Fruit fly (Drosophila melanogaster) whole organism, embryonic: ENCODE data around the gene Orp8.

ENCODE experiments used
- CG10209 ChIP-seq: fragments of 200-800 bp; sonication (Bioruptor generic); optimal IDR thresholded peaks from 3 replicates; lab custom pipeline; 2017; ENCODE audit warnings: missing biosample characterization, mild to moderate bottlenecking, missing genetic modification characterization, missing genetic modification reagents
- CG10654 ChIP-seq: fragments of 200-800 bp; sonication (Bioruptor generic); optimal IDR thresholded peaks from 2 replicates; lab custom pipeline; 2016; ENCODE audit warnings: missing biosample characterization, missing genetic modification characterization
- CG12391 ChIP-seq: fragments of 200-800 bp; sonication (Bioruptor generic); optimal IDR thresholded peaks from 3 replicates; lab custom pipeline; 2018; ENCODE audit warnings: missing biosample characterization, mild to moderate bottlenecking, missing genetic modification characterization, moderate library complexity
- CG13287 ChIP-seq: fragments of 200-800 bp; sonication (Bioruptor generic); IDR thresholded peaks from 2 replicates; pipeline ENCODE4 v1.3.6; 2022; ENCODE audit warnings: missing biosample characterization, missing genetic modification characterization; ENCODE audit not compliant: partially characterized antibody
- CG13624 ChIP-seq: fragments of 200-800 bp; sonication (Bioruptor generic); optimal IDR thresholded peaks from 2 replicates; lab custom pipeline; 2016; ENCODE audit warnings: missing biosample characterization, missing genetic modification characterization
- CG14441 ChIP-seq: fragments of 200-800 bp; sonication (Bioruptor generic); IDR thresholded peaks from 2 replicates; pipeline ENCODE4 v1.3.6; 2022; ENCODE audit warnings: missing biosample characterization, missing genetic modification characterization
- CG14667 ChIP-seq: fragments of 200-800 bp; sonication (Bioruptor generic); IDR thresholded peaks from 2 replicates; pipeline ENCODE4 v1.3.6; 2022; ENCODE audit warnings: missing biosample characterization, missing genetic modification characterization
- CG15514 ChIP-seq: fragments of 200-800 bp; sonication (Bioruptor generic); optimal IDR thresholded peaks from 3 replicates; lab custom pipeline; 2017; ENCODE audit warnings: missing biosample characterization, missing genetic modification characterization, mild to moderate bottlenecking, moderate library complexity, missing genetic modification reagents
- CG17328 ChIP-seq: fragments of 200-800 bp; sonication (Bioruptor generic); IDR thresholded peaks from 2 replicates; pipeline ENCODE4 v1.3.6; 2022; ENCODE audit warnings: missing biosample characterization, missing genetic modification characterization
- CG2116 ChIP-seq: fragments of 200-800 bp; sonication (Bioruptor generic); optimal IDR thresholded peaks from 3 replicates; lab custom pipeline; 2018; ENCODE audit warnings: missing biosample characterization, mild to moderate bottlenecking, missing genetic modification characterization
- CG2202 ChIP-seq: fragments of 200-800 bp; sonication (Bioruptor generic); optimal IDR thresholded peaks from 2 replicates; lab custom pipeline; 2018; ENCODE audit warnings: missing biosample characterization, mild to moderate bottlenecking, missing genetic modification characterization
- CG2678 ChIP-seq: fragments of 200-800 bp; sonication (Bioruptor generic); optimal IDR thresholded peaks from 3 replicates; lab custom pipeline; 2019; ENCODE audit warnings: missing biosample characterization, mild to moderate bottlenecking, missing genetic modification characterization, moderate library complexity
- CG2889 ChIP-seq: fragments of 200-800 bp; sonication (Bioruptor generic); IDR thresholded peaks from 3 replicates; pipeline ENCODE4 v1.3.6; 2022; ENCODE audit warnings: missing biosample characterization, missing genetic modification characterization
- CG32772 ChIP-seq: fragments of 200-800 bp; sonication (Bioruptor generic); IDR thresholded peaks from 2 replicates; pipeline ENCODE4 v1.3.6; 2022; ENCODE audit warnings: missing biosample characterization, missing genetic modification characterization
- CG33213 ChIP-seq: fragments of 200-800 bp; sonication (Bioruptor generic); optimal IDR thresholded peaks from 3 replicates; lab custom pipeline; 2016; ENCODE audit warnings: missing biosample characterization, missing genetic modification characterization
- CG33557 ChIP-seq: fragments of 200-800 bp; sonication (Bioruptor generic); optimal IDR thresholded peaks from 2 replicates; lab custom pipeline; 2019; ENCODE audit warnings: missing biosample characterization, mild to moderate bottlenecking, missing genetic modification characterization, moderate library complexity
- CG3995 ChIP-seq: fragments of 200-800 bp; sonication (Bioruptor generic); optimal IDR thresholded peaks from 3 replicates; lab custom pipeline; 2016; ENCODE audit warnings: missing biosample characterization, missing genetic modification characterization
- CG42726 ChIP-seq: fragments of 200-800 bp; sonication (Bioruptor generic); IDR thresholded peaks from 2 replicates; pipeline ENCODE4 v1.3.6; 2022; ENCODE audit warnings: missing biosample characterization, missing genetic modification characterization; ENCODE audit not compliant: partially characterized antibody
- CG4424 ChIP-seq: fragments of 200-800 bp; sonication (Bioruptor generic); optimal IDR thresholded peaks from 3 replicates; lab custom pipeline; 2016; ENCODE audit warnings: missing biosample characterization, missing genetic modification characterization
- CG6272 ChIP-seq: fragments of 200-800 bp; sonication (Bioruptor generic); IDR thresholded peaks from 2 replicates; pipeline ENCODE4 v1.3.6; 2022; ENCODE audit warnings: missing biosample characterization, missing genetic modification characterization
- CTCF ChIP-seq: fragments of 200-800 bp; sonication (Bioruptor generic); optimal IDR thresholded peaks from 2 replicates; lab custom pipeline; 2017; ENCODE audit warnings: missing biosample characterization, mild to moderate bottlenecking, missing genetic modification characterization, moderate library complexity
- CoRest ChIP-seq: fragments of 200-800 bp; sonication (Bioruptor generic); optimal IDR thresholded peaks from 3 replicates; lab custom pipeline; 2018; ENCODE audit warnings: missing biosample characterization, mild to moderate bottlenecking, missing genetic modification characterization, moderate library complexity
- Elba2 ChIP-seq: fragments of 200-800 bp; sonication (Bioruptor generic); optimal IDR thresholded peaks from 3 replicates; lab custom pipeline; 2016; ENCODE audit warnings: missing biosample characterization, missing genetic modification characterization
- Fer2 ChIP-seq: fragments of 200-800 bp; sonication (Bioruptor generic); optimal IDR thresholded peaks from 2 replicates; lab custom pipeline; 2018; ENCODE audit warnings: missing biosample characterization, mild to moderate bottlenecking, missing genetic modification characterization, moderate library complexity
- Gsc ChIP-seq: fragments of 200-800 bp; sonication (Bioruptor generic); IDR thresholded peaks from 2 replicates; pipeline ENCODE4 v1.3.6; 2022; ENCODE audit warnings: missing biosample characterization, missing genetic modification characterization
- HLH4C ChIP-seq: fragments of 200-800 bp; sonication (Bioruptor generic); IDR thresholded peaks from 3 replicates; pipeline ENCODE4 v1.3.6; 2022; ENCODE audit warnings: missing biosample characterization, missing genetic modification characterization; ENCODE audit not compliant: partially characterized antibody
- HLHmδ ChIP-seq: fragments of 200-800 bp; sonication (Bioruptor generic); optimal IDR thresholded peaks from 2 replicates; lab custom pipeline; 2018; ENCODE audit warnings: missing biosample characterization, mild to moderate bottlenecking, missing genetic modification characterization, moderate library complexity
- Hmr ChIP-seq: fragments of 200-800 bp; sonication (Bioruptor generic); optimal IDR thresholded peaks from 3 replicates; lab custom pipeline; 2017; ENCODE audit warnings: mild to moderate bottlenecking, missing biosample characterization, missing genetic modification reagents, missing genetic modification characterization
- Hsf ChIP-seq: fragments of 200-800 bp; sonication (Bioruptor generic); optimal IDR thresholded peaks from 3 replicates; lab custom pipeline; 2016; ENCODE audit warnings: missing biosample characterization, missing genetic modification characterization
- Med ChIP-seq: fragments of 200-800 bp; sonication (Bioruptor generic); peaks from one replicate; lab custom pipeline; 2016; ENCODE audit warnings: missing biosample characterization, missing genetic modification characterization, mild to moderate bottlenecking, inconsistent platforms, moderate library complexity
- Optix ChIP-seq: fragments of 200-800 bp; sonication (Bioruptor generic); IDR thresholded peaks from 3 replicates; pipeline ENCODE4 v1.3.6; 2022; ENCODE audit warnings: missing biosample characterization, missing genetic modification characterization
- Poxn ChIP-seq: fragments of 200-800 bp; sonication (Bioruptor generic); IDR thresholded peaks from 2 replicates; pipeline ENCODE4 v1.3.6; 2022; ENCODE audit warnings: missing biosample characterization, missing genetic modification characterization
- Rx ChIP-seq: fragments of 200-800 bp; sonication (Bioruptor generic); IDR thresholded peaks from 2 replicates; pipeline ENCODE4 v1.3.6; 2022; ENCODE audit warnings: missing biosample characterization, missing genetic modification characterization
- Six4 ChIP-seq: fragments of 200-800 bp; sonication (Bioruptor generic); optimal IDR thresholded peaks from 2 replicates; lab custom pipeline; 2016; ENCODE audit warnings: missing biosample characterization, missing genetic modification characterization
- Spps ChIP-seq: fragments of 200-800 bp; sonication (Bioruptor generic); optimal IDR thresholded peaks from 2 replicates; lab custom pipeline; 2018; ENCODE audit warnings: missing biosample characterization, mild to moderate bottlenecking, missing genetic modification characterization
- TFAM ChIP-seq: fragments of 200-800 bp; sonication (Bioruptor generic); optimal IDR thresholded peaks from 2 replicates; lab custom pipeline; 2017; ENCODE audit warnings: missing biosample characterization, missing genetic modification characterization, inconsistent platforms
- Tbp ChIP-seq: fragments of >200 bp; optimal IDR thresholded peaks from 2 replicates; lab custom pipeline; 2018; ENCODE audit warnings: missing biosample characterization, missing genetic modification characterization
- al ChIP-seq: fragments of 200-800 bp; sonication (Bioruptor generic); IDR thresholded peaks from 2 replicates; pipeline ENCODE4 v1.3.6; 2022; ENCODE audit warnings: missing biosample characterization, missing genetic modification characterization
- cas ChIP-seq: fragments of 200-800 bp; sonication (Bioruptor generic); IDR thresholded peaks from 2 replicates; pipeline ENCODE4 v1.3.6; 2022; ENCODE audit warnings: missing biosample characterization, missing genetic modification characterization
- caup ChIP-seq: fragments of 200-800 bp; sonication (Bioruptor generic); optimal IDR thresholded peaks from 3 replicates; lab custom pipeline; 2017; ENCODE audit warnings: missing biosample characterization, mild to moderate bottlenecking, missing genetic modification characterization, moderate library complexity; ENCODE audit not compliant: severe bottlenecking
- fd3F ChIP-seq: fragments of 200-800 bp; sonication (Bioruptor generic); optimal IDR thresholded peaks from 2 replicates; lab custom pipeline; 2018; ENCODE audit warnings: missing biosample characterization, mild to moderate bottlenecking, missing genetic modification characterization, moderate library complexity
- jigr1 ChIP-seq: fragments of 200-800 bp; sonication (Bioruptor generic); IDR thresholded peaks from 3 replicates; pipeline ENCODE4 v1.3.6; 2022; ENCODE audit warnings: missing biosample characterization, missing genetic modification characterization
- mirr ChIP-seq: fragments of 200-800 bp; sonication (Bioruptor generic); optimal IDR thresholded peaks from 3 replicates; lab custom pipeline; 2018; ENCODE audit warnings: missing biosample characterization, mild to moderate bottlenecking, missing genetic modification characterization
- otp ChIP-seq: fragments of 200-800 bp; sonication (Bioruptor generic); IDR thresholded peaks from 3 replicates; pipeline ENCODE4, ENCODE4 v1.3.6; 2022; ENCODE audit warnings: missing biosample characterization, missing genetic modification characterization
- pb ChIP-seq: fragments of 200-800 bp; sonication (Bioruptor generic); optimal IDR thresholded peaks from 3 replicates; lab custom pipeline; 2016; ENCODE audit warnings: missing biosample characterization, missing genetic modification characterization
- sens ChIP-seq: fragments of 200-800 bp; sonication (Bioruptor generic); peaks from one replicate; lab custom pipeline; 2016; ENCODE audit warnings: missing biosample characterization, missing genetic modification characterization
- yki ChIP-seq: fragments of >200 bp; optimal IDR thresholded peaks from 3 replicates; lab custom pipeline; 2018

Orp8 gene

dm6 chr3R:20259440-20260170, 49.5 kb upstream of the Orp8 start (continued):
- TF ChIP-seq Spps (tag; lab: Kevin White, UChicago) = peak; percentile 35
- peak; percentile 71 for TF ChIP-seq CoRest (tag; lab: Kevin White, UChicago)
- no peak for TF ChIP-seq yki (lab: Kevin White, UChicago)
- TF ChIP-seq CG12391 (tag; lab: Kevin White, UChicago) = peak; percentile 36
- peak; percentile 44 for TF ChIP-seq fd3F
- TF ChIP-seq Hsf (GFP tag; lab: Kevin White, UChicago) = peak; percentile 30
- peak; percentile 47 for TF ChIP-seq CG14441
- TF ChIP-seq Elba2 = no peak
- TF ChIP-seq CG2678 (tag; lab: Kevin White, UChicago) = peak; percentile 79
- no peak for TF ChIP-seq Fer2 (tag; lab: Kevin White, UChicago)
- peak; percentile 80 for TF ChIP-seq Med (GFP tag; lab: Kevin White, UChicago)
- TF ChIP-seq HLH4C (GFP tag; lab: Robert Waterston, UW) = no peak
- TF ChIP-seq CG2889 = no peak
- TF ChIP-seq sens = peak; percentile 87
- TF ChIP-seq CG4424 (GFP tag; lab: Kevin White, UChicago) = peak; percentile 2
- TF ChIP-seq CG32772 (GFP tag; lab: Robert Waterston, UW) = no peak
- peak; percentile 89 for TF ChIP-seq mirr
- no peak for TF ChIP-seq jigr1 (GFP tag; lab: Robert Waterston, UW)
- no peak for TF ChIP-seq Gsc
- TF ChIP-seq HLHmδ (GFP tag; lab: Kevin White, UChicago) = no peak
- no peak for TF ChIP-seq CG6272 (GFP tag; lab: Robert Waterston, UW)
- TF ChIP-seq CG17328 (GFP tag; lab: Robert Waterston, UW) = no peak
- TF ChIP-seq Rx = no peak
- TF ChIP-seq CG33213 = peak; percentile 15
- TF ChIP-seq, all 482 proteins: peak for 148

- no peak for TF ChIP-seq caup (GFP tag; lab: Kevin White, UChicago)
- peak; percentile 19 for TF ChIP-seq Med (GFP tag; lab: Kevin White, UChicago)
These were observed 48.8 kb upstream of the Orp8 start for dm6 chr3R:20260382-20260781.

- TF ChIP-seq CG14667 (GFP tag; lab: Robert Waterston, UW) = no peak; the same call in 1 of the 2 replicates
- TF ChIP-seq Gsc = no peak
- no peak; the same call in 1 of the 2 replicates for TF ChIP-seq Poxn (GFP tag; lab: Robert Waterston, UW)
- TF ChIP-seq CG15514 (GFP tag; lab: Kevin White, UChicago) = peak; percentile 83
- peak; percentile 32 for TF ChIP-seq CTCF
- TF ChIP-seq CG10209 (GFP tag; lab: Kevin White, UChicago) = peak; percentile 92
- TF ChIP-seq pb (GFP tag; lab: Kevin White, UChicago) = peak; percentile 62
- TF ChIP-seq Optix = 0 out of 3 replicates have a peak, but pooled peaks have one; percentile 12
- no peak for TF ChIP-seq TFAM (GFP tag; lab: Kevin White, UChicago)
- TF ChIP-seq Hmr (GFP tag; lab: Kevin White, UChicago) = peak; percentile 95
- TF ChIP-seq otp (GFP tag; lab: Robert Waterston, UW) = 0 out of 3 replicates have a peak, but pooled peaks have one; percentile 46
- TF ChIP-seq CG2116 (GFP tag; lab: Kevin White, UChicago) = peak; percentile 9
- TF ChIP-seq CG3995 (GFP tag; lab: Kevin White, UChicago) = peak; percentile 57
- TF ChIP-seq Six4 = peak; percentile 67
- peak; percentile 74 for TF ChIP-seq CG13624 (GFP tag; lab: Kevin White, UChicago)
- peak; percentile 30; the same call in 1 of the 2 replicates for TF ChIP-seq cas (GFP tag; lab: Robert Waterston, UW)
- TF ChIP-seq Tbp (GFP tag; lab: Kevin White, UChicago) = no peak
- peak; percentile 77 for TF ChIP-seq al (GFP tag; lab: Robert Waterston, UW)
- TF ChIP-seq CG42726 (GFP tag; lab: Robert Waterston, UW) = no peak
- TF ChIP-seq CG33557 (GFP tag; lab: Kevin White, UChicago) = peak; percentile 6
- peak; percentile 47 for TF ChIP-seq CG2202 (tag; lab: Kevin White, UChicago)
- peak; percentile 67 for TF ChIP-seq CG10654
- no peak for TF ChIP-seq CG13287 (GFP tag; lab: Robert Waterston, UW)
These were observed 47.7 kb upstream of the Orp8 start for dm6 chr3R:20261225-20261968.
